Worm (Caenorhabditis elegans) whole organism, L4/young adult: ENCODE measurements around the gene F33E11.3.

Experiments used
- W03F9.2 ChIP-seq: fragments of 150-350 bp; optimal IDR thresholded peaks from 2 replicates; lab custom pipeline; 2014; ENCODE audit warnings: missing biosample characterization, missing genetic modification characterization
- dao-5 ChIP-seq: sonication (generic microtip); optimal IDR thresholded peaks from 2 replicates; lab custom pipeline; 2016; ENCODE audit warnings: missing genotype, missing genetic modification characterization, moderate library complexity, missing compliant biosample characterization
- him-1 ChIP-seq: sonication (generic microtip); optimal IDR thresholded peaks from 2 replicates; lab custom pipeline; 2016; ENCODE audit warnings: missing genotype, missing genetic modification reagents, missing genetic modification characterization, missing compliant biosample characterization

DNA sequence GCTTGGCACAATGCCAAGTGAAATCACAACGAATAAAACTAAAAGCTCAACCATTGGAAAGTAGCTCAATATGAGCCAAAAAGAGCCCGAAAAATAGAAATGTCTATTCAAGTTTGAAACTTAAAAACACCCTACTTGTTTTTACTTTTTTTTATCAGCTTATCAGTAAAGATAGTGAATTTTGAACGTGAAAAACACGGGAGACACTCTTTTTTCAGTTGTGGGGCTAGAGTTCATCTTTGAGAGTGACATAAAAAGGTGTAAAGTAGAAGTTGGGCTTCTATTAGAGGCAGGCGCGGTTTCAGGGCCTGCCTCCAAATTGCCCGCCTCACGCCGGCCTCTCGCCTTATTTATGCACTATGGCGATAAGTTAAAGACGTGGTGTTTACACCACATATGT is 52.9 kb downstream of the F33E11.3 start, which contains the start of gene oac-39:
- TF ChIP-seq him-1 (tag; lab: Kevin White, UChicago) (no peak), dao-5 (tag; lab: Kevin White, UChicago) (no peak), W03F9.2 (tag; lab: Kevin White, UChicago) (no peak)
